Worm (Caenorhabditis elegans) whole organism, early embryonic: ENCODE data around the gene F28H6.8.
A peak's percentile ranks its signal among the peaks of the same experiment; 100 is the strongest.

Source experiments
- B0310.2 ChIP-seq: sonication (generic microtip); optimal IDR thresholded peaks from 2 replicates; lab custom pipeline; 2016; ENCODE audit warnings: mild to moderate bottlenecking, missing genetic modification characterization, missing compliant biosample characterization
- F13C5.2 ChIP-seq: sonication (generic microtip); optimal IDR thresholded peaks from 2 replicates; lab custom pipeline; 2017; ENCODE audit warnings: mild to moderate bottlenecking, missing genetic modification characterization, inconsistent platforms, missing compliant biosample characterization
- aly-1 ChIP-seq: sonication (generic microtip); optimal IDR thresholded peaks from 2 replicates; lab custom pipeline; 2016; ENCODE audit warnings: missing genetic modification characterization, missing compliant biosample characterization
- ama-1 ChIP-seq: fragments of 150-350 bp; optimal IDR thresholded peaks from 2 replicates; lab custom pipeline; 2014
- ceh-13 ChIP-seq: fragments of 200-800 bp; sonication (Bioruptor generic); optimal IDR thresholded peaks from 2 replicates; lab custom pipeline; 2018; ENCODE audit warnings: mild to moderate bottlenecking, missing genetic modification characterization, missing compliant biosample characterization
- ceh-36 ChIP-seq: sonication (generic microtip); optimal IDR thresholded peaks from 2 replicates; lab custom pipeline; 2016; ENCODE audit warnings: missing genetic modification characterization, inconsistent platforms, missing compliant biosample characterization
- ets-7 ChIP-seq: sonication (generic microtip); optimal IDR thresholded peaks from 2 replicates; lab custom pipeline; 2016; ENCODE audit warnings: missing genotype, missing genetic modification characterization, missing compliant biosample characterization
- flt-1 ChIP-seq: fragments of 200-800 bp; sonication (Bioruptor generic); IDR thresholded peaks from 2 replicates; pipeline ENCODE4 v1.3.6; 2022; ENCODE audit warnings: missing genetic modification characterization, missing compliant biosample characterization
- hmbx-1 ChIP-seq: sonication (generic microtip); optimal IDR thresholded peaks from 2 replicates; lab custom pipeline; 2016; ENCODE audit warnings: mild to moderate bottlenecking, missing genetic modification characterization, missing compliant biosample characterization
- hmg-4 ChIP-seq: fragments of 200-800 bp; sonication (Bioruptor generic); optimal IDR thresholded peaks from 2 replicates; lab custom pipeline; 2018; ENCODE audit warnings: mild to moderate bottlenecking, missing genetic modification characterization, missing compliant biosample characterization
- hnd-1 ChIP-seq: sonication (generic microtip); optimal IDR thresholded peaks from 2 replicates; lab custom pipeline; 2016; ENCODE audit warnings: missing genetic modification characterization, missing compliant biosample characterization
- pes-1 ChIP-seq: fragments of 200-800 bp; sonication (Bioruptor generic); IDR thresholded peaks from 2 replicates; pipeline ENCODE4 v1.3.6; 2022; ENCODE audit warnings: missing genetic modification reagents, missing genetic modification characterization, missing compliant biosample characterization
- scrt-1 ChIP-seq: fragments of 200-800 bp; sonication (Bioruptor generic); IDR thresholded peaks from 2 replicates; pipeline ENCODE4 v1.3.6; 2022; ENCODE audit warnings: missing genetic modification characterization, missing compliant biosample characterization
- sea-1 ChIP-seq: fragments of 200-800 bp; sonication (Bioruptor generic); conservative IDR thresholded peaks from 2 replicates; pipeline ENCODE4 v1.3.6; 2022; ENCODE audit warnings: missing genetic modification characterization, missing compliant biosample characterization
- tbx-11 ChIP-seq: fragments of 200-800 bp; sonication (Bioruptor generic); IDR thresholded peaks from 2 replicates; pipeline ENCODE4 v1.3.6; 2022; ENCODE audit warnings: missing genetic modification characterization, missing compliant biosample characterization
- tbx-37 ChIP-seq: fragments of 200-800 bp; sonication (Bioruptor generic); conservative IDR thresholded peaks from 2 replicates; pipeline ENCODE4 v1.3.6; 2022; ENCODE audit warnings: missing genetic modification reagents, missing genetic modification characterization, missing compliant biosample characterization
- tra-4 ChIP-seq: sonication (generic microtip); optimal IDR thresholded peaks from 2 replicates; lab custom pipeline; 2017; ENCODE audit warnings: missing genetic modification characterization, missing compliant biosample characterization

F28H6.8 gene

ce11 chrX:14145634-14146033, 11.5 kb upstream of the F28H6.8 start:
- TF ChIP-seq tbx-37 (no peak), flt-1 (GFP tag; lab: Robert Waterston, UW) (no peak), sea-1 (GFP tag; lab: Robert Waterston, UW) (no peak), scrt-1 (GFP tag; lab: Robert Waterston, UW) (no peak), ets-7 (no peak), pes-1 (GFP tag; lab: Robert Waterston, UW) (no peak), F13C5.2 (no peak), tbx-11 (GFP tag; lab: Robert Waterston, UW) (no peak), hnd-1 (no peak), hmg-4 (GFP tag; lab: Kevin White, UChicago) (no peak), ceh-36 (tag; lab: Kevin White, UChicago) (no peak), ama-1 (no peak), aly-1 (tag; lab: Kevin White, UChicago) (no peak)

DNA sequence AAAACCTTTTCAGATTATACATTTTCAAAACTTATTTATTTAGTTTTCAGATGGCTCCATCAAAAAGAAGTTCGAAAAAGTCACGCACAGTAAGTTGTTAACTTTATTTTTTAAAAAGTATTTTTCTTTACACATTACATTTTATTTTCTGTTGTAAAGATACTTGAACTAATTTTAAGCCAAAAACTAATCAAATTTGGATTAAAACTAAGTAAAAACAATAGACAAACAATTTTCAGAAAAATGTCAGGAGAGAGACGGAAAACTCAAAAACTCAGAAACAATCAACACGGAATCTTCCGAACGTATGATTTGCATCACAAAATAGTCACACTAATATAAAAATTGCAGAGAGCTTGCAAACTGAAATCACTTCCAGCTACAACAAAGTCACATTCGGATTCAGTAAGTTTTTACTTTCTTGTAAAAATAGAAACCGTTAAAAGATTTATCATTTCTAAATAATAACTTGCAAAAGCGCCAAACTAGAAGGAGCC, 7.8 kb upstream of the F28H6.8 start, which contains the start of gene ceh-89:
ceh-89 (plus strand) TSS at position 51 of the 497 bp plus-strand sequence.
- no peak for TF ChIP-seq ets-7
- TF ChIP-seq tbx-11 (GFP tag; lab: Robert Waterston, UW): no peak
- TF ChIP-seq pes-1 (GFP tag; lab: Robert Waterston, UW): no peak
- no peak for TF ChIP-seq hmg-4 (GFP tag; lab: Kevin White, UChicago)

ce11 chrX:14141344-14141841, 7.2 kb upstream of the F28H6.8 start:
- TF ChIP-seq ceh-36 (tag; lab: Kevin White, UChicago) (no peak), tbx-37 (no peak), flt-1 (GFP tag; lab: Robert Waterston, UW) (no peak), ets-7 (no peak), F13C5.2 (no peak), sea-1 (GFP tag; lab: Robert Waterston, UW) (no peak), hnd-1 (no peak), hmg-4 (GFP tag; lab: Kevin White, UChicago) (no peak), tra-4 (tag; lab: Kevin White, UChicago) (no peak), tbx-11 (GFP tag; lab: Robert Waterston, UW) (no peak), aly-1 (tag; lab: Kevin White, UChicago) (no peak)

- no peak for TF ChIP-seq ama-1
- no peak for TF ChIP-seq aly-1 (tag; lab: Kevin White, UChicago)
- no peak for TF ChIP-seq hnd-1
- no peak for TF ChIP-seq hmg-4 (GFP tag; lab: Kevin White, UChicago)
- TF ChIP-seq scrt-1 (GFP tag; lab: Robert Waterston, UW): no peak
- no peak for TF ChIP-seq tbx-37
- TF ChIP-seq sea-1 (GFP tag; lab: Robert Waterston, UW): no peak
- no peak for TF ChIP-seq hmbx-1 (tag; lab: Kevin White, UChicago)
- no peak for TF ChIP-seq tbx-11 (GFP tag; lab: Robert Waterston, UW)
- no peak for TF ChIP-seq flt-1 (GFP tag; lab: Robert Waterston, UW)
- no peak for TF ChIP-seq B0310.2 (tag; lab: Kevin White, UChicago)
Measured at ce11 chrX:14140040-14140439, 5.9 kb upstream of the F28H6.8 start, which contains the start of gene nkat-1. nkat-1 (minus strand) TSS chrX:14140140.

ce11 chrX:14136795-14137194, 2.7 kb upstream of the F28H6.8 start:
- TF ChIP-seq scrt-1 (GFP tag; lab: Robert Waterston, UW) (0 out of 2 replicates have a peak, but pooled peaks have one; percentile 38), pes-1 (GFP tag; lab: Robert Waterston, UW) (peak; percentile 67), flt-1 (GFP tag; lab: Robert Waterston, UW) (0 out of 2 replicates have a peak, but pooled peaks have one; percentile 15)

ce11 chrX:14134883-14135282, 739 bp upstream of the F28H6.8 start:
- TF ChIP-seq sea-1 (GFP tag; lab: Robert Waterston, UW): peak; percentile 73; the same call in 1 of the 2 replicates
- peak; percentile 62 for TF ChIP-seq pes-1 (GFP tag; lab: Robert Waterston, UW)
- no peak for TF ChIP-seq tbx-37
- TF ChIP-seq tbx-11 (GFP tag; lab: Robert Waterston, UW): no peak
- peak; percentile 11; the same call in 1 of the 2 replicates for TF ChIP-seq flt-1 (GFP tag; lab: Robert Waterston, UW)
- no peak for TF ChIP-seq ets-7

ce11 chrX:14132677-14133076, 1.5 kb downstream of the F28H6.8 start:
- TF ChIP-seq ceh-13 (no peak), sea-1 (GFP tag; lab: Robert Waterston, UW) (no peak), ceh-36 (tag; lab: Kevin White, UChicago) (no peak), ama-1 (no peak), hmg-4 (GFP tag; lab: Kevin White, UChicago) (no peak), tbx-11 (GFP tag; lab: Robert Waterston, UW) (no peak), flt-1 (GFP tag; lab: Robert Waterston, UW) (no peak), hnd-1 (no peak), aly-1 (tag; lab: Kevin White, UChicago) (no peak), F13C5.2 (no peak), tra-4 (tag; lab: Kevin White, UChicago) (no peak), ets-7 (no peak), pes-1 (GFP tag; lab: Robert Waterston, UW) (no peak), scrt-1 (GFP tag; lab: Robert Waterston, UW) (no peak), tbx-37 (no peak), B0310.2 (tag; lab: Kevin White, UChicago) (no peak), hmbx-1 (tag; lab: Kevin White, UChicago) (no peak)

DNA sequence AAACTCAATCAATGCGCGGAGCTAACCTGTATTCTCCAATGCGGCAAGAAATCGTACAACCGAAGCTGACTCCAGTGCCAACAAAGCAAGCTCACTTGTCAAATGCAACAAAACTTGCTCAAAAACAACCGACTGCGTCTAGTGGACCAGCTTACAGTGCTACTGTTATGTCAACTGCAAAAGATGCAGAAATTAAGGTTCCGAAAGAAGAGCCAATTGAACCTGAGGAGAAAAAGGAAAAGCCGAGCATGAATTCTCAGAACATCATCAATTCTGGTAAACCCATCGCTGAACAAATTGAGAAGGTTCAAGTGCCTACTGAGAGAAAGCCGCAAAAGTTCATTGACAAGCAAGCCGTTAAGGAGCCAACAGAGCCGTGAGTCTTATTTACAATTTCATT, 2.7 kb downstream of the F28H6.8 start:
- TF ChIP-seq aly-1 (tag; lab: Kevin White, UChicago): no peak
- TF ChIP-seq scrt-1 (GFP tag; lab: Robert Waterston, UW): no peak
- no peak for TF ChIP-seq B0310.2 (tag; lab: Kevin White, UChicago)
- no peak for TF ChIP-seq hnd-1
- no peak for TF ChIP-seq ets-7
- no peak for TF ChIP-seq tra-4 (tag; lab: Kevin White, UChicago)
- TF ChIP-seq tbx-37: no peak
- TF ChIP-seq flt-1 (GFP tag; lab: Robert Waterston, UW): no peak
- no peak for TF ChIP-seq ceh-36 (tag; lab: Kevin White, UChicago)
- no peak for TF ChIP-seq ama-1
- no peak for TF ChIP-seq ceh-13
- no peak for TF ChIP-seq sea-1 (GFP tag; lab: Robert Waterston, UW)
- no peak for TF ChIP-seq pes-1 (GFP tag; lab: Robert Waterston, UW)
- no peak for TF ChIP-seq tbx-11 (GFP tag; lab: Robert Waterston, UW)
- TF ChIP-seq hmg-4 (GFP tag; lab: Kevin White, UChicago): no peak
- no peak for TF ChIP-seq F13C5.2
- no peak for TF ChIP-seq hmbx-1 (tag; lab: Kevin White, UChicago)
